Worm (Caenorhabditis elegans): ENCODE results near the gene mtre-1.

DNA sequence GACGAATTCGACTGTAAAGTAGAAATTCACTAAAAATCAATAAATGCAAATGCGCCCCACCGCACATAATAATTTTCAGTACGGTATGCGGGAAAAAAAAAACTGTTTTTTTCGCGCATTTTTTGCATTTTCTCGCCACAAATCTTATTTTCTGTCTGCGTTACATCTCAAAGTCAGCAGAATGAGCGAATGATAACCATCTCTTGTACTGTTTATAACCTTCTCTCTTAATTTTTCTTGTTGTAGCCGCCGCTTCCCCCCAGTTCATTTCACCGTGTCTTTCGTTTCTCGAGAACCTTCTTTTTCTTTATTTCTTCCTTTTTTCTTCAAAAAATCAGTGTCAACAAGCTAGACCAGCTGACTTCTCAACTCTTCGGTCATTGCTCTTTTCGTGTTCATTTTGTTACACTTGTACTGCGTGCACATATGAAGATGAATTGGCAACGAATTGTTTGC is 34.9 kb downstream of the mtre-1 start:
- TF ChIP-seq sea-1 (GFP tag; conservative IDR thresholded peaks at IDR 0.05) = no peak
- TF ChIP-seq aly-1 (tag; optimal IDR thresholded peaks at IDR 0.05) = no peak
- TF ChIP-seq ama-1 (optimal IDR thresholded peaks at IDR 0.05) = no peak
- no peak for TF ChIP-seq pes-1 (GFP tag; IDR thresholded peaks at IDR 0.05)
- no peak for TF ChIP-seq hmg-4 (GFP tag; optimal IDR thresholded peaks at IDR 0.05)
- TF ChIP-seq ets-7 (tag; optimal IDR thresholded peaks at IDR 0.05) = no peak
- TF ChIP-seq ceh-36 (tag; optimal IDR thresholded peaks at IDR 0.05) = no peak
- TF ChIP-seq B0310.2 (tag; optimal IDR thresholded peaks at IDR 0.05) = no peak
- no peak for TF ChIP-seq tbx-11 (GFP tag; IDR thresholded peaks at IDR 0.05)
- TF ChIP-seq F13C5.2 (tag; optimal IDR thresholded peaks at IDR 0.05) = no peak
- TF ChIP-seq flt-1 (GFP tag; IDR thresholded peaks at IDR 0.05) = no peak
- TF ChIP-seq ceh-13 (GFP tag; optimal IDR thresholded peaks at IDR 0.05) = no peak

Data from whole organism, early embryonic.